Comparison of ENCODE assay signal across 1 worm cellular context in the genomic region with DNA sequence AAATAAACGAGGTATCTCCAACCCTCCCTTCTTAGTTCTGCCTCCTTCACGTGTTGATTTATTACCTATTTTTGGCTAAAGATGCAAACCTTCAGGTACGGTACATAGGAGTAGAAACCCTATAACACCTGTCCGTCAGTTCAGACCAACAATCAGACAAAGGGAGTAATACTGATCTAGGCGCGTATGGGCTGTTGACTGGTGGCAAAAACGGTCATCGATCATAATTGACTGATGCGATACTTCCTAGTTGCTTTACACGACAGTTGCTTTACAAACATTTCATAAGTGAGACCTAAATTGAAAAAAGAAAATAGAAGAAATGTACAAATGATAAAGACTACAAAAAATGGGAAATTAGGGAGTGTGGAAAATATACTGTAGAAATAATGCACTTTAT.
TF ChIP-seq lines count a peak whose summit lies in the region.

No protein-coding gene starts in this region.

TF ChIP-seq in whole organism, L1 larva, 84 proteins besides CTCF, POLR2A, EP300 and RAD21 (continued from another document):
- TF ChIP-seq unc-62 (GFP tag; optimal IDR thresholded peaks at IDR 0.05; lab: Kevin White, UChicago) (no peak), ama-1 (optimal IDR thresholded peaks at IDR 0.05; lab: Kevin White, UChicago) (no peak), nhr-71 (tag; optimal IDR thresholded peaks at IDR 0.05; lab: Kevin White, UChicago) (no peak), ces-1 (GFP tag; optimal IDR thresholded peaks at IDR 0.05; lab: Kevin White, UChicago) (no peak), efl-1 (optimal IDR thresholded peaks at IDR 0.05; lab: Kevin White, UChicago) (no peak), efl-1 (GFP tag; optimal IDR thresholded peaks at IDR 0.05 in 1 of 2; lab: Kevin White, UChicago) (no peak), efl-3 (GFP tag; optimal IDR thresholded peaks at IDR 0.05; lab: Kevin White, UChicago) (no peak), jun-1 (tag; optimal IDR thresholded peaks at IDR 0.05; lab: Kevin White, UChicago) (no peak), lsy-2 (tag; optimal IDR thresholded peaks at IDR 0.05; lab: Kevin White, UChicago) (no peak), nhr-84 (tag; optimal IDR thresholded peaks at IDR 0.05; lab: Kevin White, UChicago) (no peak), F16B12.6 (tag; optimal IDR thresholded peaks at IDR 0.05; lab: Kevin White, UChicago) (no peak), zag-1 (tag; optimal IDR thresholded peaks at IDR 0.05; lab: Kevin White, UChicago) (no peak), swsn-7 (tag; optimal IDR thresholded peaks at IDR 0.05; lab: Kevin White, UChicago) (no peak), alr-1 (tag; optimal IDR thresholded peaks at IDR 0.05; lab: Kevin White, UChicago; ENCODE audit: borderline replicate concordance) (no peak)
